Worm (Caenorhabditis elegans) whole organism, L4 larva: Measurements from ENCODE around the gene R04F11.3.

Experiments used
- F10B5.3 ChIP-seq: sonication (generic microtip); optimal IDR thresholded peaks from 2 replicates; lab custom pipeline; 2016; ENCODE audit warnings: mild to moderate bottlenecking, missing genetic modification characterization, missing compliant biosample characterization
- F26F4.8 ChIP-seq: fragments of 200-800 bp; sonication (Bioruptor generic); conservative IDR thresholded peaks from 2 replicates; pipeline ENCODE4 v1.3.6; 2022; ENCODE audit warnings: missing genetic modification characterization, missing compliant biosample characterization
- F37D6.2 ChIP-seq: sonication (generic microtip); optimal IDR thresholded peaks from 2 replicates; lab custom pipeline; 2016; ENCODE audit warnings: mild to moderate bottlenecking, missing genetic modification characterization, missing compliant biosample characterization
- T20F7.1 ChIP-seq: fragments of 200-800 bp; sonication (Bioruptor generic); optimal IDR thresholded peaks from 2 replicates; lab custom pipeline; 2018; ENCODE audit warnings: mild to moderate bottlenecking, missing genetic modification characterization, missing compliant biosample characterization
- Y75B8A.6 ChIP-seq: fragments of 200-800 bp; sonication (Bioruptor generic); IDR thresholded peaks from 2 replicates; pipeline ENCODE4 v1.3.6; 2022; ENCODE audit warnings: missing genetic modification reagents, missing genetic modification characterization, missing compliant biosample characterization
- ZK337.2 ChIP-seq: fragments of 200-800 bp; sonication (Bioruptor generic); IDR thresholded peaks from 2 replicates; pipeline ENCODE4 v1.3.6; 2022; ENCODE audit warnings: missing genetic modification reagents, missing genetic modification characterization, missing compliant biosample characterization
- aly-2 ChIP-seq: sonication (generic microtip); optimal IDR thresholded peaks from 2 replicates; lab custom pipeline; 2018; ENCODE audit warnings: missing biosample characterization, missing genetic modification characterization
- ama-1 ChIP-seq: fragments of 150-350 bp; optimal IDR thresholded peaks from 2 replicates; lab custom pipeline; 2014; ENCODE audit warnings: inconsistent platforms, mixed read lengths
- arid-1 ChIP-seq: fragments of 200-800 bp; sonication (Bioruptor generic); conservative IDR thresholded peaks from 2 replicates; pipeline ENCODE4 v1.3.6; 2022; ENCODE audit warnings: missing genetic modification reagents, missing genetic modification characterization, missing compliant biosample characterization
- attf-4 ChIP-seq: sonication (generic microtip); optimal IDR thresholded peaks from 3 replicates; lab custom pipeline; 2017; ENCODE audit warnings: missing biosample characterization, missing genetic modification characterization
- ceh-20 ChIP-seq: fragments of 200-800 bp; sonication (Bioruptor generic); IDR thresholded peaks from 2 replicates; pipeline ENCODE4 v1.3.6; 2022; ENCODE audit warnings: missing genetic modification reagents, missing genetic modification characterization, missing compliant biosample characterization
- ceh-62 ChIP-seq: sonication (generic microtip); optimal IDR thresholded peaks from 2 replicates; lab custom pipeline; 2017; ENCODE audit warnings: missing biosample characterization, missing genetic modification characterization
- daf-16 ChIP-seq, 3 experiments: sonication (generic microtip); optimal IDR thresholded peaks; 2 replicates each; lab custom pipeline; 2016 to 2017; ENCODE audit warnings: missing genetic modification characterization in 3 of 3, missing genetic modification reagents in 3 of 3, mild to moderate bottlenecking in 2 of 3, missing compliant biosample characterization in 2 of 3, missing biosample characterization in 1 of 3, moderate library complexity in 1 of 3
- daf-8 ChIP-seq: fragments of 200-800 bp; sonication (Bioruptor generic); IDR thresholded peaks from 2 replicates; pipeline ENCODE4 v1.3.6; 2022; ENCODE audit warnings: missing genetic modification characterization, missing compliant biosample characterization
- dpl-1 ChIP-seq: fragments of 150-350 bp; optimal IDR thresholded peaks from 2 replicates; lab custom pipeline; 2014; ENCODE audit warnings: missing biosample characterization, missing genetic modification reagents, missing genetic modification characterization
- duxl-1 ChIP-seq: sonication (generic microtip); optimal IDR thresholded peaks from 2 replicates; lab custom pipeline; 2016; ENCODE audit warnings: mild to moderate bottlenecking, missing genetic modification characterization, moderate library complexity, missing compliant biosample characterization; ENCODE audit not compliant: poor library complexity
- dve-1 ChIP-seq: sonication (generic microtip); optimal IDR thresholded peaks from 2 replicates; lab custom pipeline; 2017; ENCODE audit warnings: antibody characterized with exemption, mild to moderate bottlenecking, missing genetic modification characterization, missing compliant biosample characterization; ENCODE audit not compliant: insufficient read depth
- egl-27 ChIP-seq: sonication (generic microtip); optimal IDR thresholded peaks from 3 replicates; lab custom pipeline; 2017; ENCODE audit warnings: missing biosample characterization, missing genetic modification reagents, missing genetic modification characterization
- egl-43 ChIP-seq: fragments of 200-800 bp; sonication (Bioruptor generic); IDR thresholded peaks from 2 replicates; pipeline ENCODE4 v1.3.6; 2022; ENCODE audit warnings: missing genetic modification reagents, missing genetic modification characterization, missing compliant biosample characterization
- fkh-10 ChIP-seq: fragments of 150-350 bp; optimal IDR thresholded peaks from 2 replicates; lab custom pipeline; 2014; ENCODE audit warnings: missing biosample characterization, missing genetic modification reagents, missing genetic modification characterization
- gei-8 ChIP-seq: fragments of 200-800 bp; sonication (Bioruptor generic); optimal IDR thresholded peaks from 2 replicates; lab custom pipeline; 2018; ENCODE audit warnings: mild to moderate bottlenecking, missing genetic modification characterization, missing compliant biosample characterization
- hif-1 ChIP-seq, 2 experiments: sonication (generic microtip); optimal IDR thresholded peaks; 2 replicates each; lab custom pipeline; 2016 to 2017; ENCODE audit warnings: missing compliant biosample characterization in 2 of 2, missing genetic modification characterization in 2 of 2, missing genetic modification reagents in 2 of 2, missing genotype in 2 of 2, mild to moderate bottlenecking in 1 of 2
- lin-1 ChIP-seq: fragments of 200-800 bp; sonication (Bioruptor generic); IDR thresholded peaks from 2 replicates; pipeline ENCODE4 v1.3.6; 2022; ENCODE audit warnings: missing genetic modification reagents, missing genetic modification characterization, missing compliant biosample characterization
- lin-13 ChIP-seq: fragments of 150-350 bp; optimal IDR thresholded peaks from 2 replicates; lab custom pipeline; 2014; ENCODE audit warnings: missing biosample characterization, missing genetic modification reagents, missing genetic modification characterization
- lin-15B ChIP-seq: fragments of 150-350 bp; sonication (generic microtip); optimal IDR thresholded peaks from 3 replicates; lab custom pipeline; 2014; ENCODE audit warnings: missing biosample characterization, missing genetic modification characterization
- lin-29 ChIP-seq: fragments of 200-800 bp; sonication (Bioruptor generic); IDR thresholded peaks from 2 replicates; pipeline ENCODE4 v1.3.6; 2022; ENCODE audit warnings: missing genetic modification reagents, missing genetic modification characterization, missing compliant biosample characterization
- lsy-2 ChIP-seq, 2 experiments: fragments of 150-350 bp in 1 of 2; sonication (generic microtip) in 1 of 2; optimal IDR thresholded peaks; 2 replicates each; lab custom pipeline; 2014 to 2017; ENCODE audit warnings: missing biosample characterization in 2 of 2, missing genetic modification characterization in 2 of 2
- madf-5 ChIP-seq, 2 experiments: fragments of 200-800 bp; sonication (Bioruptor generic); IDR thresholded peaks; 2 replicates each; pipeline ENCODE4 v1.3.6; 2022; ENCODE audit warnings: missing compliant biosample characterization in 2 of 2, missing genetic modification characterization in 2 of 2
- mdt-29 ChIP-seq: fragments of 200-800 bp; sonication (Bioruptor generic); IDR thresholded peaks from 2 replicates; pipeline ENCODE4 v1.3.6; 2022; ENCODE audit warnings: missing genetic modification reagents, missing genetic modification characterization, missing compliant biosample characterization
- nhr-10 ChIP-seq: fragments of 150-350 bp; optimal IDR thresholded peaks from 2 replicates; lab custom pipeline; 2014; ENCODE audit warnings: missing biosample characterization, missing genetic modification characterization
- nhr-111 ChIP-seq: fragments of 200-800 bp; sonication (Bioruptor generic); optimal IDR thresholded peaks from 2 replicates; lab custom pipeline; 2018; ENCODE audit warnings: mild to moderate bottlenecking, missing genetic modification characterization, missing compliant biosample characterization
- nhr-28 ChIP-seq: fragments of 150-350 bp; optimal IDR thresholded peaks from 2 replicates; lab custom pipeline; 2014; ENCODE audit warnings: missing biosample characterization, missing genetic modification characterization
- nhr-41 ChIP-seq: fragments of 200-800 bp; sonication (Bioruptor generic); IDR thresholded peaks from 2 replicates; pipeline ENCODE4 v1.3.6; 2022; ENCODE audit warnings: missing genetic modification reagents, missing genetic modification characterization, missing compliant biosample characterization
- nhr-6 ChIP-seq: fragments of 150-350 bp; optimal IDR thresholded peaks from 2 replicates; lab custom pipeline; 2014; ENCODE audit warnings: missing biosample characterization, missing genetic modification characterization
- nhr-76 ChIP-seq: fragments of 150-350 bp; optimal IDR thresholded peaks from 2 replicates; lab custom pipeline; 2014; ENCODE audit warnings: missing biosample characterization, missing genetic modification characterization
- nhr-77 ChIP-seq: fragments of 150-350 bp; optimal IDR thresholded peaks from 2 replicates; lab custom pipeline; 2014; ENCODE audit warnings: missing biosample characterization, missing genetic modification characterization
- php-3 ChIP-seq: fragments of 200-800 bp; sonication (Bioruptor generic); IDR thresholded peaks from 2 replicates; pipeline ENCODE4 v1.3.6; 2022; ENCODE audit warnings: missing genetic modification reagents, missing genetic modification characterization, missing compliant biosample characterization
- rbr-2 ChIP-seq: sonication (generic microtip); optimal IDR thresholded peaks from 2 replicates; lab custom pipeline; 2016; ENCODE audit warnings: missing genotype, missing genetic modification characterization, missing compliant biosample characterization
- saeg-2 ChIP-seq: fragments of 200-800 bp; sonication (Bioruptor generic); IDR thresholded peaks from 2 replicates; pipeline ENCODE4 v1.3.6; 2022; ENCODE audit warnings: missing genetic modification reagents, missing genetic modification characterization, missing compliant biosample characterization
- set-16 ChIP-seq: fragments of 200-800 bp; sonication (Bioruptor generic); IDR thresholded peaks from 2 replicates; pipeline ENCODE4 v1.3.6; 2022; ENCODE audit warnings: missing genetic modification reagents, missing genetic modification characterization, missing compliant biosample characterization
- spr-1 ChIP-seq: sonication (generic microtip); optimal IDR thresholded peaks from 2 replicates; lab custom pipeline; 2016; ENCODE audit warnings: mild to moderate bottlenecking, missing genetic modification characterization, missing compliant biosample characterization
- spr-3 ChIP-seq: fragments of 200-800 bp; sonication (Bioruptor generic); optimal IDR thresholded peaks from 2 replicates; lab custom pipeline; 2018; ENCODE audit warnings: mild to moderate bottlenecking, missing genetic modification characterization, missing compliant biosample characterization
- tag-97 ChIP-seq: fragments of 200-800 bp; sonication (Bioruptor generic); IDR thresholded peaks from 2 replicates; pipeline ENCODE4 v1.3.6; 2022; ENCODE audit warnings: missing genetic modification characterization, missing compliant biosample characterization
- unc-62 ChIP-seq, 3 experiments: fragments of 150-350 bp in 1 of 3; sonication (generic microtip); optimal IDR thresholded peaks in 2 of 3; peaks in 1 of 3; 1 replicate in 1 of 3; 2 replicates in 2 of 3; lab custom pipeline; 2014 to 2017; ENCODE audit warnings: missing biosample characterization in 3 of 3, missing genetic modification characterization in 3 of 3, missing genetic modification reagents in 3 of 3, missing genotype in 1 of 3
- vab-7 ChIP-seq: fragments of 200-800 bp; sonication (Bioruptor generic); IDR thresholded peaks from 2 replicates; pipeline ENCODE4 v1.3.6; 2022; ENCODE audit warnings: missing genetic modification reagents, missing genetic modification characterization, missing compliant biosample characterization
- zfp-3 ChIP-seq: fragments of 200-800 bp; sonication (Bioruptor generic); conservative IDR thresholded peaks from 2 replicates; pipeline ENCODE4 v1.3.6; 2022; ENCODE audit warnings: missing genetic modification reagents, missing genetic modification characterization, missing compliant biosample characterization
- zip-11 ChIP-seq: fragments of 200-800 bp; sonication (Bioruptor generic); IDR thresholded peaks from 2 replicates; pipeline ENCODE4 v1.3.6; 2022; ENCODE audit warnings: missing genetic modification characterization, missing compliant biosample characterization
- zip-2 ChIP-seq: fragments of 150-350 bp; optimal IDR thresholded peaks from 2 replicates; lab custom pipeline; 2014; ENCODE audit warnings: missing biosample characterization, missing genetic modification characterization
- ztf-11 ChIP-seq: fragments of 150-350 bp; optimal IDR thresholded peaks from 2 replicates; lab custom pipeline; 2014; ENCODE audit warnings: missing biosample characterization, missing genetic modification characterization
- ztf-7 ChIP-seq: fragments of 150-350 bp; optimal IDR thresholded peaks from 2 replicates; lab custom pipeline; 2014; ENCODE audit warnings: missing biosample characterization, missing genetic modification characterization

Gene R04F11.3

DNA sequence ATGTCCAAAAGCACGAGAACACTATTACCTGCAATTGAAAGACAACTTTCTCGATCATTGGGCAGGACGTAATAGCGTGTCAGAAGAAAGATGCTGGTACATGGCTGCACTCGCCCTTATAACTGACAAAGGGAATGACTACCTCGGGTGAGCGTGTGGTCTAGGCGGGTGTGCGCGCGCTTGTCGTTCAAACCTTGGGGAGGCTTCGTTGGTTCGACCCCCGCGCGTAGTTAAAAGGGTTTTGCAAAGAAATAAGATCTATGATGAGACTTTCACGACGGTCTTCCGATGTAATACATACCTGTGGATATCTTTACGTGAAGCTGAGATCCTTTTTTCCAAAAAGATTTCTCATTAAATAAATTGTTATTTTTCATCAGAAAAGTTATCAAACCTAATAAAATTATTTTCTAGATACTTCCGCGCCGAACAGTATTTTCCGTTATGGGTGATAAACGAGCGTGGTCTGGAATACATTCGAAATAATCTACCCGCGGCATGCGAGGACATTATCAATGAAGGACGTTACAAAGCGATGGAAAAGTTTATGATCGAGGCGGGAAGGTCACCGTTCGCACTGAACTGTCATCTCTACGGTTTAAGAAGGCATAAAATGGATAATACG lies 13.4 kb downstream of the R04F11.3 start (continued):
- TF ChIP-seq spr-1 (peak; percentile 96), duxl-1 (tag; lab: Kevin White, UChicago) (peak; percentile 97), saeg-2 (GFP tag; lab: Robert Waterston, UW) (peak; percentile 99), daf-8 (GFP tag; lab: Robert Waterston, UW) (peak; percentile 96), nhr-77 (tag; lab: Kevin White, UChicago) (peak; percentile 75), dve-1 (peak; percentile 89), ztf-11 (tag; lab: Kevin White, UChicago) (peak; percentile 49), T20F7.1 (GFP tag; lab: Kevin White, UChicago) (peak; percentile 86), tag-97 (peak; percentile 93), F10B5.3 (tag; lab: Kevin White, UChicago) (peak; percentile 94), F37D6.2 (tag; lab: Kevin White, UChicago) (peak; percentile 89), dpl-1 (peak; percentile 63), ceh-20 (GFP tag; lab: Robert Waterston, UW) (peak; percentile 97), ZK337.2 (GFP tag; lab: Robert Waterston, UW) (peak; percentile 98), egl-43 (GFP tag; lab: Robert Waterston, UW) (peak; percentile 100), nhr-10 (tag; lab: Kevin White, UChicago) (no peak), Y75B8A.6 (GFP tag; lab: Robert Waterston, UW) (peak; percentile 96), vab-7 (peak; percentile 99), lin-1 (GFP tag; lab: Robert Waterston, UW) (peak; percentile 98), F26F4.8 (GFP tag; lab: Robert Waterston, UW) (peak; percentile 100), madf-5 (GFP tag; IDR thresholded peaks at IDR 0.05; lab: Robert Waterston, UW) (peak; percentile 100), attf-4 (tag; lab: Kevin White, UChicago) (peak; percentile 83), spr-3 (peak; percentile 97), ztf-7 (tag; lab: Kevin White, UChicago) (peak; percentile 70), unc-62 (GFP tag; optimal IDR thresholded peaks at IDR 0.05 in 1 of 2; lab: Kevin White, UChicago) (peak in 1 of 2 experiments; percentile 86), unc-62 (tag; optimal IDR thresholded peaks at IDR 0.05; lab: Kevin White, UChicago) (no peak), nhr-41 (GFP tag; lab: Robert Waterston, UW) (peak; percentile 100), daf-16 (GFP tag; optimal IDR thresholded peaks at IDR 0.05; lab: Kevin White, UChicago) (peak; percentile 96 to 98), daf-16 (tag; optimal IDR thresholded peaks at IDR 0.05; lab: Kevin White, UChicago) (peak; percentile 81), nhr-6 (tag; lab: Kevin White, UChicago) (peak; percentile 91), nhr-28 (no peak), php-3 (peak; percentile 99), ceh-62 (tag; lab: Kevin White, UChicago) (no peak), zip-2 (tag; lab: Kevin White, UChicago) (peak; percentile 60), set-16 (peak; percentile 84), rbr-2 (peak; percentile 94), egl-27 (tag; lab: Kevin White, UChicago) (peak; percentile 38), gei-8 (peak; percentile 99), lsy-2 (tag; optimal IDR thresholded peaks at IDR 0.05; lab: Kevin White, UChicago) (peak; percentile 58 to 86), fkh-10 (GFP tag; lab: Kevin White, UChicago) (peak; percentile 60), mdt-29 (GFP tag; lab: Robert Waterston, UW) (peak; percentile 95), hif-1 (tag; optimal IDR thresholded peaks at IDR 0.05; lab: Kevin White, UChicago) (peak; percentile 76 to 81), zfp-3 (GFP tag; lab: Robert Waterston, UW) (peak; percentile 94), zip-11 (peak; percentile 94), lin-13 (GFP tag; lab: Kevin White, UChicago) (peak; percentile 67), nhr-76 (tag; lab: Kevin White, UChicago) (no peak), arid-1 (peak; percentile 99), lin-29 (GFP tag; lab: Robert Waterston, UW) (peak; percentile 94), nhr-111 (peak; percentile 100), ama-1 (lab: Kevin White, UChicago) (peak; percentile 91), aly-2 (tag; lab: Kevin White, UChicago) (peak; percentile 94), lin-15B (tag; lab: Kevin White, UChicago) (no peak)
